Worm (Caenorhabditis elegans) whole organism, young adult: ENCODE results near the gene mrp-5.

Experiments
- F52B5.7 ChIP-seq: sonication (generic microtip); optimal IDR thresholded peaks from 2 replicates; lab custom pipeline; 2016; ENCODE audit warnings: mild to moderate bottlenecking, missing genetic modification characterization, missing compliant biosample characterization
- ZK185.1 ChIP-seq: sonication (generic microtip); optimal IDR thresholded peaks from 2 replicates; lab custom pipeline; 2016; ENCODE audit warnings: mild to moderate bottlenecking, missing genetic modification characterization, missing compliant biosample characterization; ENCODE audit not compliant: poor library complexity, severe bottlenecking
- nhr-120 ChIP-seq: fragments of 200-800 bp; sonication (Bioruptor generic); IDR thresholded peaks from 2 replicates; pipeline ENCODE4 v1.3.6; 2022; ENCODE audit warnings: missing genetic modification characterization, missing compliant biosample characterization
- pbrm-1 ChIP-seq: fragments of 200-800 bp; sonication (Bioruptor generic); IDR thresholded peaks from 2 replicates; pipeline ENCODE4 v1.3.6; 2022; ENCODE audit warnings: missing genetic modification reagents, missing genetic modification characterization, missing compliant biosample characterization
- tbp1 ChIP-seq: fragments of 200-800 bp; sonication (Bioruptor generic); optimal IDR thresholded peaks from 2 replicates; lab custom pipeline; 2018; ENCODE audit warnings: mild to moderate bottlenecking, missing genetic modification characterization, missing compliant biosample characterization
- ztf-25 ChIP-seq: fragments of 200-800 bp; sonication (Bioruptor generic); IDR thresholded peaks from 2 replicates; pipeline ENCODE4 v1.3.6; 2022; ENCODE audit warnings: missing genetic modification reagents, missing genetic modification characterization, missing compliant biosample characterization

DNA sequence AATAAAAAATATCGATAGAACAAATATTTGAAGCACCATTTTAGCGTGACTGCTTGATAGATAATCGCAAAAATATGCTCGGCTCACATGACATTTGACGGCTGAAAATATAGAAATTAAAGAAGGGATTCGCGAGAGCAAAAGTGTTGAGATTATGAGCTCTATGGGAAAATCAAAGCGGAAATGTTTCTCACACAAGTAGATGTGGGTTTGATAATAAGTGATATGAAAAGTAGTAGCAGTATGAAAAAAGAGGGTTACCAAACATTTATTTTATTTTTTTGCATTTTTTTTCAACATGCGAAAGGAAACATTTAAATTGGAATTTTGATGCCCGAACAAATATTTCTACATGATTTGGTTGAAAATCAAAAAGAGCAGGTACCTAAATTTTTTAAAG, 45.2 kb upstream of the mrp-5 start, which contains the start of gene iglr-1:
- TF ChIP-seq ztf-25 (GFP tag; lab: Robert Waterston, UW) (no peak), F52B5.7 (no peak), pbrm-1 (GFP tag; lab: Robert Waterston, UW) (no peak), tbp1 (GFP tag; lab: Kevin White, UChicago) (no peak), nhr-120 (GFP tag; lab: Robert Waterston, UW) (no peak), ZK185.1 (no peak)
